Fruit fly (Drosophila melanogaster) whole organism, embryonic: ENCODE measurements around the gene Pvf2.
A peak's percentile ranks its signal among the peaks of the same experiment; 100 is the strongest.

Experiments used
- Abd-B ChIP-seq: fragments of 200-800 bp; sonication (Bioruptor generic); optimal IDR thresholded peaks from 2 replicates; lab custom pipeline; 2018; ENCODE audit warnings: missing biosample characterization, mild to moderate bottlenecking, missing genetic modification characterization, moderate library complexity
- Antp ChIP-seq: fragments of 200-800 bp; sonication (Bioruptor generic); optimal IDR thresholded peaks from 3 replicates; lab custom pipeline; 2016; ENCODE audit warnings: missing biosample characterization, missing genetic modification characterization
- Blimp-1 ChIP-seq: fragments of 200-800 bp; sonication (Bioruptor generic); optimal IDR thresholded peaks from 3 replicates; lab custom pipeline; 2018; ENCODE audit warnings: missing biosample characterization, missing genetic modification characterization, mild to moderate bottlenecking, moderate library complexity, missing genetic modification reagents
- Bteb2 ChIP-seq: fragments of 200-800 bp; sonication (Bioruptor generic); optimal IDR thresholded peaks from 2 replicates; lab custom pipeline; 2016; ENCODE audit warnings: missing biosample characterization, missing genetic modification characterization
- CG12769 ChIP-seq: fragments of 200-800 bp; sonication (Bioruptor generic); optimal IDR thresholded peaks from 2 replicates; lab custom pipeline; 2019; ENCODE audit warnings: missing biosample characterization, mild to moderate bottlenecking, missing genetic modification characterization, moderate library complexity
- CG6854 ChIP-seq: fragments of 200-800 bp; sonication (Bioruptor generic); optimal IDR thresholded peaks from 3 replicates; lab custom pipeline; 2017; ENCODE audit warnings: missing biosample characterization, mild to moderate bottlenecking, missing genetic modification characterization
- Dbx ChIP-seq: fragments of 200-800 bp; sonication (Bioruptor generic); IDR thresholded peaks from 3 replicates; pipeline ENCODE4 v1.3.6; 2022; ENCODE audit warnings: missing biosample characterization, missing genetic modification characterization
- MESR4 ChIP-seq: fragments of 200-800 bp; sonication (Bioruptor generic); optimal IDR thresholded peaks from 2 replicates; lab custom pipeline; 2018; ENCODE audit warnings: missing biosample characterization, mild to moderate bottlenecking, missing genetic modification characterization, moderate library complexity
- crol ChIP-seq: fragments of 200-800 bp; sonication (Bioruptor generic); IDR thresholded peaks from 2 replicates; pipeline ENCODE4 v1.3.6; 2022; ENCODE audit warnings: missing biosample characterization, missing genetic modification characterization
- fd96Cb ChIP-seq: fragments of 200-800 bp; sonication (Bioruptor generic); optimal IDR thresholded peaks from 2 replicates; lab custom pipeline; 2018; ENCODE audit warnings: missing biosample characterization, mild to moderate bottlenecking, missing genetic modification characterization, moderate library complexity
- kay ChIP-seq: fragments of 200-800 bp; sonication (Bioruptor generic); optimal IDR thresholded peaks from 2 replicates; lab custom pipeline; 2016; ENCODE audit warnings: missing biosample characterization, missing genetic modification characterization
- nerfin-1 ChIP-seq: fragments of 200-800 bp; sonication (Bioruptor generic); optimal IDR thresholded peaks from 3 replicates; lab custom pipeline; 2019; ENCODE audit warnings: missing biosample characterization, mild to moderate bottlenecking, missing genetic modification characterization, moderate library complexity
- tin ChIP-seq: fragments of 200-800 bp; sonication (Bioruptor generic); optimal IDR thresholded peaks from 3 replicates; lab custom pipeline; 2016; ENCODE audit warnings: missing biosample characterization, missing genetic modification characterization

- TF ChIP-seq MESR4 (GFP tag; lab: Kevin White, UChicago) (peak; percentile 84), Abd-B (GFP tag; lab: Kevin White, UChicago) (no peak), nerfin-1 (tag; lab: Kevin White, UChicago) (peak; percentile 97), Bteb2 (GFP tag; lab: Kevin White, UChicago) (peak; percentile 32), tin (GFP tag; lab: Kevin White, UChicago) (peak; percentile 13), CG12769 (tag; lab: Kevin White, UChicago) (no peak), kay (GFP tag; lab: Kevin White, UChicago) (no peak), Blimp-1 (GFP tag; lab: Kevin White, UChicago) (no peak), crol (GFP tag; lab: Robert Waterston, UW) (no peak; the same call in 1 of the 2 replicates), CG6854 (GFP tag; lab: Kevin White, UChicago) (no peak), Dbx (GFP tag; lab: Robert Waterston, UW) (peak; percentile 51; the same call in 2 of the 3 replicates), fd96Cb (tag; lab: Kevin White, UChicago) (no peak), Antp (GFP tag; lab: Kevin White, UChicago) (peak; percentile 43)
Observed at dm6 chr2L:7056189-7056926, 28.1 kb downstream of the Pvf2 start, which contains the start of gene Mnn1.
